Worm (Caenorhabditis elegans) whole organism, young adult: ENCODE results near the gene srd-41.

ENCODE experiments used
- B0035.1 ChIP-seq: sonication (generic microtip); optimal IDR thresholded peaks from 2 replicates; lab custom pipeline; 2016; ENCODE audit warnings: missing genetic modification characterization, mild to moderate bottlenecking, missing compliant biosample characterization, missing genotype, missing genetic modification reagents
- B0336.3 ChIP-seq: fragments of 200-800 bp; sonication (Bioruptor generic); IDR thresholded peaks from 2 replicates; pipeline ENCODE4 v1.3.6; 2022; ENCODE audit warnings: missing genetic modification characterization, missing compliant biosample characterization
- C17E4.6 ChIP-seq: fragments of 200-800 bp; sonication (Bioruptor generic); IDR thresholded peaks from 2 replicates; pipeline ENCODE4 v1.3.6; 2022; ENCODE audit warnings: missing genetic modification reagents, missing genetic modification characterization, missing compliant biosample characterization
- D2030.7 ChIP-seq: fragments of 200-800 bp; sonication (Bioruptor generic); IDR thresholded peaks from 2 replicates; pipeline ENCODE4 v1.3.6; 2022; ENCODE audit warnings: missing genetic modification reagents, missing genetic modification characterization, missing compliant biosample characterization
- F10E7.11 ChIP-seq: sonication (generic microtip); optimal IDR thresholded peaks from 2 replicates; lab custom pipeline; 2017; ENCODE audit warnings: mild to moderate bottlenecking, missing genetic modification characterization, moderate library complexity, missing compliant biosample characterization
- F49E8.2 ChIP-seq: sonication (generic microtip); optimal IDR thresholded peaks from 3 replicates; lab custom pipeline; 2017; ENCODE audit warnings: missing genetic modification characterization, mild to moderate bottlenecking, missing compliant biosample characterization, antibody characterized with exemption, moderate library complexity; ENCODE audit not compliant: insufficient read depth
- F52B5.7 ChIP-seq: sonication (generic microtip); optimal IDR thresholded peaks from 2 replicates; lab custom pipeline; 2016; ENCODE audit warnings: mild to moderate bottlenecking, missing genetic modification characterization, missing compliant biosample characterization
- F57A8.1 ChIP-seq: fragments of 200-800 bp; sonication (Bioruptor generic); optimal IDR thresholded peaks from 2 replicates; lab custom pipeline; 2018; ENCODE audit warnings: mild to moderate bottlenecking, missing genetic modification characterization, moderate library complexity, missing compliant biosample characterization
- K12H6.12 ChIP-seq: fragments of 200-800 bp; sonication (Bioruptor generic); optimal IDR thresholded peaks from 2 replicates; lab custom pipeline; 2018; ENCODE audit warnings: mild to moderate bottlenecking, missing genetic modification characterization, missing compliant biosample characterization
- Y53G8AR.9 ChIP-seq: fragments of 200-800 bp; sonication (Bioruptor generic); conservative IDR thresholded peaks from 2 replicates; pipeline ENCODE4 v1.3.6; 2022; ENCODE audit warnings: missing genetic modification reagents, missing genetic modification characterization, missing compliant biosample characterization
- Y79H2A.3 ChIP-seq: fragments of 200-800 bp; sonication (Bioruptor generic); conservative IDR thresholded peaks from 2 replicates; pipeline ENCODE4 v1.3.6; 2022; ENCODE audit warnings: missing genetic modification reagents, missing genetic modification characterization, missing compliant biosample characterization
- ZK185.1 ChIP-seq: sonication (generic microtip); optimal IDR thresholded peaks from 2 replicates; lab custom pipeline; 2016; ENCODE audit warnings: mild to moderate bottlenecking, missing genetic modification characterization, missing compliant biosample characterization; ENCODE audit not compliant: poor library complexity, severe bottlenecking
- ama-1 ChIP-seq, 3 experiments: fragments of 150-350 bp in 1 of 3; sonication (generic microtip) in 2 of 3; optimal IDR thresholded peaks; 2 replicates each; lab custom pipeline; 2014 to 2018; ENCODE audit warnings: missing biosample characterization in 2 of 3, missing genetic modification characterization in 2 of 3, missing genetic modification reagents in 2 of 3
- aptf-2 ChIP-seq: fragments of 200-800 bp; sonication (Bioruptor generic); conservative IDR thresholded peaks from 2 replicates; pipeline ENCODE4 v1.3.6; 2022; ENCODE audit warnings: missing genetic modification reagents, missing genetic modification characterization, missing compliant biosample characterization
- attf-5 ChIP-seq: fragments of 200-800 bp; sonication (Bioruptor generic); optimal IDR thresholded peaks from 2 replicates; lab custom pipeline; 2018; ENCODE audit warnings: mild to moderate bottlenecking, missing genetic modification characterization, missing compliant biosample characterization
- ccch-3 ChIP-seq: fragments of 200-800 bp; sonication (Bioruptor generic); optimal IDR thresholded peaks from 2 replicates; lab custom pipeline; 2018; ENCODE audit warnings: mild to moderate bottlenecking, missing genetic modification characterization, missing compliant biosample characterization
- cebp-1 ChIP-seq, 2 experiments: fragments of 200-800 bp in 1 of 2; sonication (Bioruptor generic) in 1 of 2; sonication (generic microtip) in 1 of 2; IDR thresholded peaks in 1 of 2; optimal IDR thresholded peaks in 1 of 2; 2 replicates each; pipeline versions ENCODE4 v1.3.6 to Lab custom; 2017 to 2022; ENCODE audit warnings: missing compliant biosample characterization in 2 of 2, missing genetic modification characterization in 2 of 2, mild to moderate bottlenecking in 1 of 2, missing genetic modification reagents in 1 of 2, moderate library complexity in 1 of 2
- cebp-2 ChIP-seq: fragments of 200-800 bp; sonication (Bioruptor generic); IDR thresholded peaks from 2 replicates; pipeline ENCODE4 v1.3.6; 2022; ENCODE audit warnings: missing genetic modification characterization, missing compliant biosample characterization
- ceh-58 ChIP-seq: fragments of 200-800 bp; sonication (Bioruptor generic); IDR thresholded peaks from 2 replicates; pipeline ENCODE4 v1.3.6; 2022; ENCODE audit warnings: missing genetic modification characterization, missing compliant biosample characterization
- die-1 ChIP-seq: sonication (generic microtip); optimal IDR thresholded peaks from 2 replicates; lab custom pipeline; 2016; ENCODE audit warnings: missing genotype, mild to moderate bottlenecking, missing genetic modification characterization, missing compliant biosample characterization
- dox-1 ChIP-seq: fragments of 200-800 bp; sonication (Bioruptor generic); IDR thresholded peaks from 2 replicates; pipeline ENCODE4 v1.3.6; 2022; ENCODE audit warnings: missing genetic modification reagents, missing genetic modification characterization, missing compliant biosample characterization
- dpff-1 ChIP-seq: sonication (generic microtip); optimal IDR thresholded peaks from 2 replicates; lab custom pipeline; 2017; ENCODE audit warnings: mild to moderate bottlenecking, missing genetic modification characterization, missing compliant biosample characterization
- egl-18 ChIP-seq: fragments of 200-800 bp; sonication (Bioruptor generic); IDR thresholded peaks from 2 replicates; pipeline ENCODE4 v1.3.6; 2022; ENCODE audit warnings: missing genetic modification reagents, missing genetic modification characterization, missing compliant biosample characterization
- egrh-3 ChIP-seq: fragments of 200-800 bp; sonication (Bioruptor generic); IDR thresholded peaks from 2 replicates; pipeline ENCODE4 v1.3.6; 2022; ENCODE audit warnings: missing genetic modification reagents, missing genetic modification characterization, missing compliant biosample characterization
- ekl-4 ChIP-seq: fragments of 200-800 bp; sonication (Bioruptor generic); IDR thresholded peaks from 2 replicates; pipeline ENCODE4 v1.3.6; 2022; ENCODE audit warnings: missing genetic modification reagents, missing genetic modification characterization, missing compliant biosample characterization
- ets-4 ChIP-seq: fragments of 200-800 bp; sonication (Bioruptor generic); optimal IDR thresholded peaks from 2 replicates; lab custom pipeline; 2018; ENCODE audit warnings: mild to moderate bottlenecking, missing genetic modification characterization, missing compliant biosample characterization
- hlh-12 ChIP-seq: sonication (generic microtip); optimal IDR thresholded peaks from 2 replicates; lab custom pipeline; 2016; ENCODE audit warnings: missing genetic modification characterization, missing compliant biosample characterization
- hmg-20 ChIP-seq: fragments of 200-800 bp; sonication (Bioruptor generic); IDR thresholded peaks from 2 replicates; pipeline ENCODE4 v1.3.6; 2022; ENCODE audit warnings: missing genetic modification reagents, missing genetic modification characterization, missing compliant biosample characterization
- hsf-1 ChIP-seq: fragments of 200-800 bp; sonication (Bioruptor generic); IDR thresholded peaks from 2 replicates; pipeline ENCODE4 v1.3.6; 2022; ENCODE audit warnings: missing genetic modification reagents, missing genetic modification characterization, missing compliant biosample characterization
- lin-40 ChIP-seq: sonication (generic microtip); optimal IDR thresholded peaks from 2 replicates; lab custom pipeline; 2016; ENCODE audit warnings: missing genetic modification characterization, mild to moderate bottlenecking, missing compliant biosample characterization, missing genotype, missing genetic modification reagents
- madf-8 ChIP-seq: fragments of 200-800 bp; sonication (Bioruptor generic); conservative IDR thresholded peaks from 2 replicates; pipeline ENCODE4 v1.3.6; 2022; ENCODE audit warnings: missing genetic modification reagents, missing genetic modification characterization, missing compliant biosample characterization
- mes-4 ChIP-seq: sonication (generic microtip); optimal IDR thresholded peaks from 2 replicates; lab custom pipeline; 2016; ENCODE audit warnings: missing genotype, missing genetic modification characterization, missing compliant biosample characterization
- mxl-1 ChIP-seq: sonication (generic microtip); optimal IDR thresholded peaks from 2 replicates; lab custom pipeline; 2016; ENCODE audit warnings: missing genetic modification characterization, missing compliant biosample characterization
- nfyb-1 ChIP-seq: fragments of 200-800 bp; sonication (Bioruptor generic); IDR thresholded peaks from 2 replicates; pipeline ENCODE4 v1.3.6; 2022; ENCODE audit warnings: missing genetic modification reagents, missing genetic modification characterization, missing compliant biosample characterization
- nhr-120 ChIP-seq: fragments of 200-800 bp; sonication (Bioruptor generic); IDR thresholded peaks from 2 replicates; pipeline ENCODE4 v1.3.6; 2022; ENCODE audit warnings: missing genetic modification characterization, missing compliant biosample characterization
- nhr-179 ChIP-seq: sonication (generic microtip); optimal IDR thresholded peaks from 2 replicates; lab custom pipeline; 2016; ENCODE audit warnings: mild to moderate bottlenecking, missing genetic modification characterization, missing compliant biosample characterization
- nhr-27 ChIP-seq: fragments of 200-800 bp; sonication (Bioruptor generic); optimal IDR thresholded peaks from 2 replicates; lab custom pipeline; 2018; ENCODE audit warnings: mild to moderate bottlenecking, missing genetic modification characterization, moderate library complexity, missing compliant biosample characterization
- nhr-80 ChIP-seq: sonication (generic microtip); optimal IDR thresholded peaks from 2 replicates; lab custom pipeline; 2016; ENCODE audit warnings: missing genetic modification characterization, missing compliant biosample characterization
- pbrm-1 ChIP-seq: fragments of 200-800 bp; sonication (Bioruptor generic); IDR thresholded peaks from 2 replicates; pipeline ENCODE4 v1.3.6; 2022; ENCODE audit warnings: missing genetic modification reagents, missing genetic modification characterization, missing compliant biosample characterization
- sea-2 ChIP-seq: fragments of 200-800 bp; sonication (Bioruptor generic); IDR thresholded peaks from 2 replicates; pipeline ENCODE4 v1.3.6; 2022; ENCODE audit warnings: missing genetic modification characterization, missing compliant biosample characterization
- snpc-4 ChIP-seq, 5 experiments: fragments of 150-350 bp in 1 of 5; sonication (generic microtip) in 4 of 5; optimal IDR thresholded peaks; 2 replicates each; lab custom pipeline; 2014 to 2018; ENCODE audit warnings: missing genetic modification characterization in 5 of 5, missing biosample characterization in 3 of 5, antibody characterized with exemption in 2 of 5, mild to moderate bottlenecking in 2 of 5, missing compliant biosample characterization in 2 of 5, missing genotype in 2 of 5, moderate library complexity in 2 of 5, missing genetic modification reagents in 1 of 5
- tlf-1 ChIP-seq: fragments of 200-800 bp; sonication (Bioruptor generic); optimal IDR thresholded peaks from 2 replicates; lab custom pipeline; 2018; ENCODE audit warnings: mild to moderate bottlenecking, missing genetic modification characterization, missing compliant biosample characterization
- unc-130 ChIP-seq: sonication (generic microtip); optimal IDR thresholded peaks from 2 replicates; lab custom pipeline; 2016; ENCODE audit warnings: missing genetic modification reagents, missing genetic modification characterization, missing compliant biosample characterization
- unc-62 ChIP-seq: fragments of 150-350 bp; optimal IDR thresholded peaks from 2 replicates; lab custom pipeline; 2014; ENCODE audit warnings: missing biosample characterization, missing genetic modification reagents, missing genetic modification characterization
- zim-3 ChIP-seq: sonication (generic microtip); optimal IDR thresholded peaks from 2 replicates; lab custom pipeline; 2017; ENCODE audit warnings: mild to moderate bottlenecking, missing genetic modification characterization, moderate library complexity, missing compliant biosample characterization
- ztf-28 ChIP-seq: fragments of 200-800 bp; sonication (Bioruptor generic); IDR thresholded peaks from 2 replicates; pipeline ENCODE4 v1.3.6; 2022; ENCODE audit warnings: missing genetic modification reagents, missing genetic modification characterization, missing compliant biosample characterization
- ztf-6 ChIP-seq: fragments of 200-800 bp; sonication (Bioruptor generic); IDR thresholded peaks from 2 replicates; pipeline ENCODE4 v1.3.6; 2022; ENCODE audit warnings: missing genetic modification reagents, missing genetic modification characterization, missing compliant biosample characterization

The srd-41 gene

DNA sequence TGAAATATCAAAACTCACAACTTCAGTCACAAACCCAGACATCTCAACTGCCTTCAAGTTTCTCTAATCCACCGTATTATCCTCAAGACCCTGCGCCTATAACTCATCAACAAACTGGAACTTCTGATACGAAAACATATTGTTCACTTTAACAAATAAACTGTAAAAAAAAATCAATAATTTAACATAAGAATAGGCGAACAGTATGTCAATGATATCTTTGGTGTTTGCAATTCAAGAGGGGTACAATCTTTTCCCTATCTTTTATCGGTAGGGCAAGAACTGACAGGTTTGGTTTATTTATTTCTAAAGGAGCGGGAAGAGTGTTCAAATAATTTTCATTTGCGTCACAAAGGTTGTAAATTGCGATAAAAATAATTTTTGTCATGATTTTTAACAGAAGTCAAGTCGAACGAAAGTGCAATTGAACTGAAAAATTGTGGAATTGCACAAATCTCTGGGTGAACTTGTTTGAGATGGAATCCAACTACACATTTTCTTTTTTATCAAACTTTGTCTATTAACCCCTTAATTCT, 36.5 kb downstream of the srd-41 start (continued):
- TF ChIP-seq mxl-1 (no peak), F52B5.7 (tag; lab: Kevin White, UChicago) (peak; percentile 77), snpc-4 (GFP tag; optimal IDR thresholded peaks at IDR 0.05; lab: Kevin White, UChicago) (peak; percentile 51), snpc-4 (tag; optimal IDR thresholded peaks at IDR 0.05; lab: Kevin White, UChicago) (peak; percentile 71 to 86 (median 82)), attf-5 (peak; percentile 54), dpff-1 (tag; lab: Kevin White, UChicago) (peak; percentile 86), cebp-1 (GFP tag; IDR thresholded peaks at IDR 0.05; lab: Robert Waterston, UW) (peak; percentile 78), cebp-1 (tag; optimal IDR thresholded peaks at IDR 0.05; lab: Kevin White, UChicago) (peak; percentile 96), cebp-2 (GFP tag; lab: Robert Waterston, UW) (peak; percentile 93; the same call in 1 of the 2 replicates), ceh-58 (GFP tag; lab: Robert Waterston, UW) (no peak), nhr-179 (peak; percentile 81), F10E7.11 (peak; percentile 91), ekl-4 (GFP tag; lab: Robert Waterston, UW) (peak; percentile 73), sea-2 (GFP tag; lab: Robert Waterston, UW) (no peak), pbrm-1 (GFP tag; lab: Robert Waterston, UW) (peak; percentile 90), lin-40 (tag; lab: Kevin White, UChicago) (peak; percentile 100), ztf-6 (0 out of 2 replicates have a peak, but pooled peaks have one; percentile 62), madf-8 (GFP tag; lab: Robert Waterston, UW) (no peak), dox-1 (peak; percentile 96), nfyb-1 (peak; percentile 95), aptf-2 (GFP tag; lab: Robert Waterston, UW) (no peak), B0336.3 (peak; percentile 99), nhr-80 (tag; lab: Kevin White, UChicago) (peak; percentile 96), D2030.7 (GFP tag; lab: Robert Waterston, UW) (no peak), B0035.1 (tag; lab: Kevin White, UChicago) (peak; percentile 95), ama-1 (optimal IDR thresholded peaks at IDR 0.05; lab: Kevin White, UChicago) (no peak), ama-1 (GFP tag; optimal IDR thresholded peaks at IDR 0.05; lab: Kevin White, UChicago) (peak in 1 of 2 experiments; percentile 73), hlh-12 (tag; lab: Kevin White, UChicago) (no peak), ZK185.1 (peak; percentile 99), nhr-27 (tag; lab: Kevin White, UChicago) (peak; percentile 80), egrh-3 (GFP tag; lab: Robert Waterston, UW) (0 out of 2 replicates have a peak, but pooled peaks have one; percentile 16), ets-4 (GFP tag; lab: Kevin White, UChicago) (peak; percentile 89), C17E4.6 (peak; percentile 77), egl-18 (GFP tag; lab: Robert Waterston, UW) (peak; percentile 88; the same call in 1 of the 2 replicates), die-1 (tag; lab: Kevin White, UChicago) (peak; percentile 66), F49E8.2 (tag; lab: Kevin White, UChicago) (no peak), nhr-120 (GFP tag; lab: Robert Waterston, UW) (no peak), ccch-3 (GFP tag; lab: Kevin White, UChicago) (peak; percentile 86), K12H6.12 (tag; lab: Kevin White, UChicago) (peak; percentile 96), unc-62 (GFP tag; lab: Kevin White, UChicago) (no peak), mes-4 (tag; lab: Kevin White, UChicago) (no peak), unc-130 (GFP tag; lab: Kevin White, UChicago) (peak; percentile 33), F57A8.1 (peak; percentile 85), tlf-1 (GFP tag; lab: Kevin White, UChicago) (peak; percentile 97), Y53G8AR.9 (GFP tag; lab: Robert Waterston, UW) (peak; percentile 97), hsf-1 (0 out of 2 replicates have a peak, but pooled peaks have one; percentile 20), hmg-20 (peak; percentile 91), ztf-28 (GFP tag; lab: Robert Waterston, UW) (no peak), Y79H2A.3 (GFP tag; lab: Robert Waterston, UW) (no peak), zim-3 (tag; lab: Kevin White, UChicago) (peak; percentile 23)
